Fruit fly (Drosophila melanogaster): Measurements from ENCODE around the gene Npc2b.

Npc2b gene

dm6 chr3R:14077026-14077425 lies 12.3 kb upstream of the Npc2b start (continued):
- TF ChIP-seq Ravus (GFP tag; IDR thresholded peaks at IDR 0.05) (peak; percentile 22; the same call in 1 of the 2 replicates), CG30403 (GFP tag; optimal IDR thresholded peaks at IDR 0.05) (peak; percentile 38), CG32532 (GFP tag; IDR thresholded peaks at IDR 0.05) (peak; percentile 63; the same call in 1 of the 2 replicates), CG15479 (GFP tag; optimal IDR thresholded peaks at IDR 0.05) (no peak), Nf-YC (tag; optimal IDR thresholded peaks at IDR 0.05) (no peak), CG3281 (GFP tag; optimal IDR thresholded peaks at IDR 0.05) (peak; percentile 40), HLH4C (GFP tag; IDR thresholded peaks at IDR 0.05; ENCODE audit: partially characterized antibody) (no peak), CG10321 (GFP tag; IDR thresholded peaks at IDR 0.05) (0 out of 2 replicates have a peak, but pooled peaks have one; percentile 41), MTF-1 (GFP tag; optimal IDR thresholded peaks at IDR 0.05; ENCODE audit: borderline replicate concordance) (no peak), CG17361 (GFP tag; IDR thresholded peaks at IDR 0.05) (0 out of 3 replicates have a peak, but pooled peaks have one; percentile 15), Bteb2 (GFP tag; optimal IDR thresholded peaks at IDR 0.05) (no peak), Dll (GFP tag; IDR thresholded peaks at IDR 0.05; ENCODE audit: partially characterized antibody) (no peak), sens (GFP tag) (peak; percentile 83), CG30431 (GFP tag; optimal IDR thresholded peaks at IDR 0.05) (no peak), Bgb (GFP tag; IDR thresholded peaks at IDR 0.05; ENCODE audit: partially characterized antibody) (no peak), so (GFP tag; IDR thresholded peaks at IDR 0.05) (peak; percentile 52; the same call in 1 of the 3 replicates), CG9215 (GFP tag; IDR thresholded peaks at IDR 0.05) (no peak; the same call in 1 of the 2 replicates), CG13296 (GFP tag; optimal IDR thresholded peaks at IDR 0.05) (peak; percentile 21), dimm (GFP tag; IDR thresholded peaks at IDR 0.05) (no peak), CG2678 (tag; optimal IDR thresholded peaks at IDR 0.05) (peak; percentile 60), CG6175 (GFP tag; IDR thresholded peaks at IDR 0.05) (no peak), CG18599 (GFP tag; optimal IDR thresholded peaks at IDR 0.05) (peak; percentile 36), jing (GFP tag; optimal IDR thresholded peaks at IDR 0.05) (no peak), Trl (optimal IDR thresholded peaks at IDR 0.05) (no peak), Trl (GFP tag; optimal IDR thresholded peaks at IDR 0.05) (no peak), CG4424 (GFP tag; optimal IDR thresholded peaks at IDR 0.05) (peak; percentile 59), nau (GFP tag; optimal IDR thresholded peaks at IDR 0.05) (peak; percentile 26), ind (GFP tag; optimal IDR thresholded peaks at IDR 0.05) (peak; percentile 46), dpn (GFP tag; optimal IDR thresholded peaks at IDR 0.05) (peak; percentile 7 to 34), Blimp-1 (GFP tag; optimal IDR thresholded peaks at IDR 0.05) (peak; percentile 50), da (GFP tag; optimal IDR thresholded peaks at IDR 0.05) (no peak), tll (GFP tag; optimal IDR thresholded peaks at IDR 0.05) (no peak), CG11093 (GFP tag; IDR thresholded peaks at IDR 0.05) (0 out of 3 replicates have a peak, but pooled peaks have one; percentile 30), HHEX (GFP tag; optimal IDR thresholded peaks at IDR 0.05) (peak; percentile 58), Hr3 (GFP tag; optimal IDR thresholded peaks at IDR 0.05) (peak; percentile 33), H2.0 (GFP tag; IDR thresholded peaks at IDR 0.05) (peak; percentile 44; the same call in 1 of the 2 replicates), slbo (GFP tag; IDR thresholded peaks at IDR 0.05) (peak; percentile 62), Sox102F (GFP tag; optimal IDR thresholded peaks at IDR 0.05) (peak; percentile 37), D (optimal IDR thresholded peaks at IDR 0.05) (no peak), D (GFP tag; optimal IDR thresholded peaks at IDR 0.05) (peak; percentile 8), Lpt (GFP tag; optimal IDR thresholded peaks at IDR 0.05) (no peak), zfh1 (GFP tag; IDR thresholded peaks at IDR 0.05) (peak; percentile 64; the same call in 1 of the 3 replicates), CoRest (tag; optimal IDR thresholded peaks at IDR 0.05) (peak; percentile 8), sob (GFP tag; IDR thresholded peaks at IDR 0.05) (peak; percentile 38; the same call in 1 of the 2 replicates), dm (GFP tag; optimal IDR thresholded peaks at IDR 0.05) (no peak), CG3407 (GFP tag; optimal IDR thresholded peaks at IDR 0.05) (no peak), CG9727 (GFP tag; optimal IDR thresholded peaks at IDR 0.05) (peak; percentile 19), Fer3 (tag; optimal IDR thresholded peaks at IDR 0.05) (peak; percentile 52), Pdp1 (GFP tag; optimal IDR thresholded peaks at IDR 0.05) (peak in 1 of 2 experiments; percentile 33), Xrp1 (GFP tag; IDR thresholded peaks at IDR 0.05) (peak; percentile 32; the same call in 1 of the 2 replicates), CG2199 (GFP tag; IDR thresholded peaks at IDR 0.05) (0 out of 3 replicates have a peak, but pooled peaks have one; percentile 32)

Data from whole organism, embryonic.